Worm (Caenorhabditis elegans): ENCODE results near the gene F45E12.6.

Gene F45E12.6

ce11 chrII:7337469-7337893 is 23.5 kb upstream of the F45E12.6 start (continued):
- TF ChIP-seq mxl-3 (GFP tag; optimal IDR thresholded peaks at IDR 0.05) (peak; percentile 94), jun-1 (tag; optimal IDR thresholded peaks at IDR 0.05) (no peak), Y48G9A.11 (GFP tag; IDR thresholded peaks at IDR 0.05) (no peak), daf-12 (tag; optimal IDR thresholded peaks at IDR 0.05) (no peak)

- TF ChIP-seq aha-1 (tag) = peak; percentile 86
- TF ChIP-seq lin-15B (tag; optimal IDR thresholded peaks at IDR 0.05) = no peak
- no peak for TF ChIP-seq mes-2 (tag; optimal IDR thresholded peaks at IDR 0.05; ENCODE audit: poor library complexity, severe bottlenecking)
- TF ChIP-seq mdl-1 (tag; optimal IDR thresholded peaks at IDR 0.05) = no peak
- no peak for TF ChIP-seq nhr-102 (tag; optimal IDR thresholded peaks at IDR 0.05)
Observed at ce11 chrII:7331224-7331623, 17.2 kb upstream of the F45E12.6 start, which contains the start of gene npax-1. TSS of gene npax-1 (minus strand) at chrII:7331324.

ce11 chrII:7326997-7327396 is 13.0 kb upstream of the F45E12.6 start:
- TF ChIP-seq dmd-8 (GFP tag; IDR thresholded peaks at IDR 0.05) (no peak), F37D6.2 (tag; optimal IDR thresholded peaks at IDR 0.05) (peak; percentile 38), hmg-1.1 (GFP tag; IDR thresholded peaks at IDR 0.05) (0 out of 2 replicates have a peak, but pooled peaks have one; percentile 51), lsy-2 (tag; optimal IDR thresholded peaks at IDR 0.05) (peak in 1 of 2 experiments; percentile 46), sdz-12 (GFP tag; optimal IDR thresholded peaks at IDR 0.05) (peak; percentile 32), madf-9 (GFP tag; conservative IDR thresholded peaks at IDR 0.05) (peak; percentile 61; the same call in 1 of the 2 replicates), fkh-10 (GFP tag; optimal IDR thresholded peaks at IDR 0.05) (peak; percentile 73), aha-1 (tag) (peak; percentile 73), spr-3 (GFP tag; optimal IDR thresholded peaks at IDR 0.05) (no peak), mep-1 (tag; optimal IDR thresholded peaks at IDR 0.05) (peak; percentile 61), ceh-20 (GFP tag; IDR thresholded peaks at IDR 0.05) (peak; percentile 29), vab-7 (GFP tag; IDR thresholded peaks at IDR 0.05) (0 out of 2 replicates have a peak, but pooled peaks have one; percentile 20), hlh-30 (tag; optimal IDR thresholded peaks at IDR 0.05; ENCODE audit: insufficient read depth) (peak; percentile 52), rbr-2 (tag; optimal IDR thresholded peaks at IDR 0.05) (peak; percentile 74), nhr-11 (tag; optimal IDR thresholded peaks at IDR 0.05) (peak; percentile 54), dpl-1 (GFP tag; optimal IDR thresholded peaks at IDR 0.05) (peak; percentile 22), hif-1 (tag; optimal IDR thresholded peaks at IDR 0.05) (peak in 1 of 2 experiments; percentile 55), daf-16 (GFP tag; optimal IDR thresholded peaks at IDR 0.05) (peak in 1 of 2 experiments; percentile 27), daf-16 (tag; optimal IDR thresholded peaks at IDR 0.05) (no peak), zip-11 (GFP tag; IDR thresholded peaks at IDR 0.05) (no peak), ctbp-1 (GFP tag; IDR thresholded peaks at IDR 0.05) (peak; percentile 81), daf-19 (GFP tag; conservative IDR thresholded peaks at IDR 0.05) (no peak), set-16 (GFP tag; IDR thresholded peaks at IDR 0.05) (peak; percentile 78), ZK337.2 (GFP tag; IDR thresholded peaks at IDR 0.05) (peak; percentile 45; the same call in 1 of the 2 replicates), hlh-11 (tag; optimal IDR thresholded peaks at IDR 0.05) (peak; percentile 17), nhr-111 (GFP tag; optimal IDR thresholded peaks at IDR 0.05) (no peak), nhr-77 (tag; optimal IDR thresholded peaks at IDR 0.05) (no peak), lin-39 (tag; optimal IDR thresholded peaks at IDR 0.05) (no peak), nhr-76 (tag; optimal IDR thresholded peaks at IDR 0.05) (no peak), lin-29 (GFP tag; IDR thresholded peaks at IDR 0.05) (no peak)

All from whole organism, L4 larva.